Fruit fly (Drosophila melanogaster) whole organism, embryonic: Measurements from ENCODE around the gene PIG-B.

ENCODE experiments used
- Bgb ChIP-seq: fragments of 200-800 bp; sonication (Bioruptor generic); IDR thresholded peaks from 2 replicates; pipeline ENCODE4 v1.3.6; 2022; ENCODE audit warnings: missing biosample characterization, missing genetic modification characterization; ENCODE audit not compliant: partially characterized antibody
- CG10274 ChIP-seq: fragments of 200-800 bp; sonication (Bioruptor generic); optimal IDR thresholded peaks from 3 replicates; lab custom pipeline; 2017; ENCODE audit warnings: missing biosample characterization, mild to moderate bottlenecking, missing genetic modification characterization
- CG10321 ChIP-seq: fragments of 200-800 bp; sonication (Bioruptor generic); IDR thresholded peaks from 2 replicates; pipeline ENCODE4 v1.3.6; 2022; ENCODE audit warnings: missing biosample characterization, missing genetic modification characterization
- CG10543 ChIP-seq: fragments of 200-800 bp; sonication (Bioruptor generic); optimal IDR thresholded peaks from 3 replicates; lab custom pipeline; 2017; ENCODE audit warnings: missing biosample characterization, mild to moderate bottlenecking, missing genetic modification characterization, moderate library complexity
- CG10654 ChIP-seq: fragments of 200-800 bp; sonication (Bioruptor generic); optimal IDR thresholded peaks from 2 replicates; lab custom pipeline; 2016; ENCODE audit warnings: missing biosample characterization, missing genetic modification characterization
- CG12219 ChIP-seq: fragments of 200-800 bp; sonication (Bioruptor generic); optimal IDR thresholded peaks from 3 replicates; lab custom pipeline; 2018; ENCODE audit warnings: missing biosample characterization, mild to moderate bottlenecking, missing genetic modification characterization
- CG12299 ChIP-seq: fragments of 200-800 bp; sonication (Bioruptor generic); optimal IDR thresholded peaks from 2 replicates; lab custom pipeline; 2018; ENCODE audit warnings: missing biosample characterization, mild to moderate bottlenecking, missing genetic modification characterization
- CG1233 ChIP-seq: fragments of 200-800 bp; sonication (Bioruptor generic); optimal IDR thresholded peaks from 4 replicates; lab custom pipeline; 2018; ENCODE audit warnings: missing biosample characterization, mild to moderate bottlenecking, missing genetic modification characterization
- CG14965 ChIP-seq: fragments of 200-800 bp; sonication (Bioruptor generic); optimal IDR thresholded peaks from 2 replicates; lab custom pipeline; 2016; ENCODE audit warnings: missing biosample characterization, missing genetic modification characterization, borderline replicate concordance
- CG15601 ChIP-seq: fragments of 200-800 bp; sonication (Bioruptor generic); optimal IDR thresholded peaks from 3 replicates; lab custom pipeline; 2019; ENCODE audit warnings: missing biosample characterization, mild to moderate bottlenecking, missing genetic modification characterization, moderate library complexity
- CG1647 ChIP-seq: fragments of 200-800 bp; sonication (Bioruptor generic); optimal IDR thresholded peaks from 3 replicates; lab custom pipeline; 2016; ENCODE audit warnings: missing biosample characterization, missing genetic modification characterization
- CG17385 ChIP-seq: fragments of 200-800 bp; sonication (Bioruptor generic); optimal IDR thresholded peaks from 3 replicates; lab custom pipeline; 2018; ENCODE audit warnings: missing biosample characterization, mild to moderate bottlenecking, missing genetic modification characterization
- CG17568 ChIP-seq: fragments of 200-800 bp; sonication (Bioruptor generic); optimal IDR thresholded peaks from 2 replicates; lab custom pipeline; 2018; ENCODE audit warnings: missing biosample characterization, mild to moderate bottlenecking, missing genetic modification characterization, moderate library complexity
- CG2120 ChIP-seq: fragments of 200-800 bp; sonication (Bioruptor generic); optimal IDR thresholded peaks from 3 replicates; lab custom pipeline; 2016; ENCODE audit warnings: missing biosample characterization, missing genetic modification characterization
- CG3838 ChIP-seq: fragments of 200-800 bp; sonication (Bioruptor generic); optimal IDR thresholded peaks from 3 replicates; lab custom pipeline; 2016; ENCODE audit warnings: missing biosample characterization, missing genetic modification characterization
- CG43689 ChIP-seq: fragments of 200-800 bp; sonication (Bioruptor generic); IDR thresholded peaks from 2 replicates; pipeline ENCODE4 v1.3.6; 2022; ENCODE audit warnings: missing biosample characterization, missing genetic modification characterization
- CG5180 ChIP-seq: fragments of 200-800 bp; sonication (Bioruptor generic); optimal IDR thresholded peaks from 3 replicates; lab custom pipeline; 2017; ENCODE audit warnings: missing biosample characterization, missing genetic modification characterization, mild to moderate bottlenecking, moderate library complexity, missing genetic modification reagents
- CG6654 ChIP-seq: fragments of 200-800 bp; sonication (Bioruptor generic); optimal IDR thresholded peaks from 2 replicates; lab custom pipeline; 2017; ENCODE audit warnings: missing biosample characterization, mild to moderate bottlenecking, missing genetic modification characterization
- CG6854 ChIP-seq: fragments of 200-800 bp; sonication (Bioruptor generic); optimal IDR thresholded peaks from 3 replicates; lab custom pipeline; 2017; ENCODE audit warnings: missing biosample characterization, mild to moderate bottlenecking, missing genetic modification characterization
- CG7839 ChIP-seq: fragments of 200-800 bp; sonication (Bioruptor generic); optimal IDR thresholded peaks from 3 replicates; lab custom pipeline; 2018; ENCODE audit warnings: missing biosample characterization, mild to moderate bottlenecking, missing genetic modification characterization, moderate library complexity
- CG8924 ChIP-seq: fragments of 200-800 bp; optimal IDR thresholded peaks from 3 replicates; lab custom pipeline; 2019; ENCODE audit warnings: missing biosample characterization, mild to moderate bottlenecking, missing genetic modification characterization, moderate library complexity
- Dbx ChIP-seq: fragments of 200-800 bp; sonication (Bioruptor generic); IDR thresholded peaks from 3 replicates; pipeline ENCODE4 v1.3.6; 2022; ENCODE audit warnings: missing biosample characterization, missing genetic modification characterization
- E2f1 ChIP-seq: fragments of 200-800 bp; sonication (Bioruptor generic); IDR thresholded peaks from 2 replicates; pipeline ENCODE4 v1.3.6; 2022; ENCODE audit warnings: missing biosample characterization, missing genetic modification characterization
- Gsc ChIP-seq: fragments of 200-800 bp; sonication (Bioruptor generic); IDR thresholded peaks from 2 replicates; pipeline ENCODE4 v1.3.6; 2022; ENCODE audit warnings: missing biosample characterization, missing genetic modification characterization
- Kr ChIP-seq: fragments of 200-800 bp; sonication (Bioruptor generic); optimal IDR thresholded peaks from 2 replicates; lab custom pipeline; 2017; ENCODE audit warnings: missing biosample characterization, mild to moderate bottlenecking, missing genetic modification characterization
- Med ChIP-seq: fragments of 200-800 bp; sonication (Bioruptor generic); peaks from one replicate; lab custom pipeline; 2016; ENCODE audit warnings: missing biosample characterization, missing genetic modification characterization, mild to moderate bottlenecking, inconsistent platforms, moderate library complexity
- NC2α ChIP-seq: fragments of 200-800 bp; sonication (Bioruptor generic); optimal IDR thresholded peaks from 2 replicates; lab custom pipeline; 2016; ENCODE audit warnings: missing biosample characterization, missing genetic modification characterization
- NFAT ChIP-seq: fragments of 200-800 bp; sonication (Bioruptor generic); IDR thresholded peaks from 2 replicates; pipeline ENCODE4 v1.3.6; 2022; ENCODE audit warnings: missing biosample characterization, missing genetic modification characterization
- Nf-YC ChIP-seq: fragments of 200-800 bp; optimal IDR thresholded peaks from 3 replicates; lab custom pipeline; 2019; ENCODE audit warnings: missing biosample characterization, mild to moderate bottlenecking, missing genetic modification characterization, moderate library complexity
- Side ChIP-seq: fragments of 200-800 bp; sonication (Bioruptor generic); optimal IDR thresholded peaks from 2 replicates; lab custom pipeline; 2016; ENCODE audit warnings: missing biosample characterization, missing genetic modification characterization
- Sry-β ChIP-seq: fragments of 200-800 bp; sonication (Bioruptor generic); optimal IDR thresholded peaks from 2 replicates; lab custom pipeline; 2018; ENCODE audit warnings: missing biosample characterization, mild to moderate bottlenecking, missing genetic modification characterization, moderate library complexity
- Taf1 ChIP-seq: fragments of 200-800 bp; sonication (Bioruptor generic); IDR thresholded peaks from 2 replicates; pipeline ENCODE4 v1.3.6; 2022; ENCODE audit warnings: missing biosample characterization, missing genetic modification characterization
- al ChIP-seq: fragments of 200-800 bp; sonication (Bioruptor generic); IDR thresholded peaks from 2 replicates; pipeline ENCODE4 v1.3.6; 2022; ENCODE audit warnings: missing biosample characterization, missing genetic modification characterization
- bsh ChIP-seq, 2 experiments: fragments of 200-800 bp; sonication (Bioruptor generic); optimal IDR thresholded peaks; 2 replicates each; lab custom pipeline; 2017 to 2018; ENCODE audit warnings: mild to moderate bottlenecking in 2 of 2, missing biosample characterization in 2 of 2, missing genetic modification characterization in 2 of 2, moderate library complexity in 1 of 2
- dmrt11E ChIP-seq: fragments of 200-800 bp; sonication (Bioruptor generic); optimal IDR thresholded peaks from 3 replicates; lab custom pipeline; 2018; ENCODE audit warnings: missing biosample characterization, mild to moderate bottlenecking, missing genetic modification characterization, moderate library complexity
- fd3F ChIP-seq: fragments of 200-800 bp; sonication (Bioruptor generic); optimal IDR thresholded peaks from 2 replicates; lab custom pipeline; 2018; ENCODE audit warnings: missing biosample characterization, mild to moderate bottlenecking, missing genetic modification characterization, moderate library complexity
- gro ChIP-seq: fragments of 200-800 bp; sonication (Bioruptor generic); optimal IDR thresholded peaks from 2 replicates; lab custom pipeline; 2016; ENCODE audit warnings: missing biosample characterization, missing genetic modification characterization
- lab ChIP-seq: fragments of 200-800 bp; sonication (Bioruptor generic); optimal IDR thresholded peaks from 3 replicates; lab custom pipeline; 2017; ENCODE audit warnings: missing biosample characterization, missing genetic modification characterization, mild to moderate bottlenecking, moderate library complexity, missing genetic modification reagents
- nmo ChIP-seq: fragments of 200-800 bp; sonication (Bioruptor generic); optimal IDR thresholded peaks from 2 replicates; lab custom pipeline; 2018; ENCODE audit warnings: missing biosample characterization, mild to moderate bottlenecking, missing genetic modification characterization, moderate library complexity
- pan ChIP-seq, 4 experiments: fragments of >200 bp in 3 of 4; fragments of 200-800 bp in 1 of 4; sonication (Bioruptor generic) in 1 of 4; optimal IDR thresholded peaks in 3 of 4; IDR thresholded peaks in 1 of 4; 2 replicates each; pipeline versions ENCODE4 v1.3.6 to Lab custom; 2017 to 2022; ENCODE audit warnings: missing biosample characterization in 2 of 4, missing genetic modification characterization in 2 of 4, mixed read lengths in 1 of 4
- pzg ChIP-seq: fragments of 200-800 bp; sonication (Bioruptor generic); optimal IDR thresholded peaks from 3 replicates; lab custom pipeline; 2018; ENCODE audit warnings: missing biosample characterization, mild to moderate bottlenecking, missing genetic modification characterization, moderate library complexity
- salm ChIP-seq: fragments of 200-800 bp; sonication (Bioruptor generic); optimal IDR thresholded peaks from 2 replicates; lab custom pipeline; 2018; ENCODE audit warnings: missing biosample characterization, mild to moderate bottlenecking, missing genetic modification characterization
- slou ChIP-seq: fragments of 200-800 bp; sonication (Bioruptor generic); optimal IDR thresholded peaks from 3 replicates; lab custom pipeline; 2016; ENCODE audit warnings: missing biosample characterization, missing genetic modification characterization
- sob ChIP-seq: fragments of 200-800 bp; sonication (Bioruptor generic); IDR thresholded peaks from 2 replicates; pipeline ENCODE4 v1.3.6; 2022; ENCODE audit warnings: missing biosample characterization, missing genetic modification characterization
- sqz ChIP-seq: fragments of 200-800 bp; sonication (Bioruptor generic); optimal IDR thresholded peaks from 3 replicates; lab custom pipeline; 2018; ENCODE audit warnings: missing biosample characterization, mild to moderate bottlenecking, missing genetic modification characterization
- tap ChIP-seq: fragments of 200-800 bp; optimal IDR thresholded peaks from 3 replicates; lab custom pipeline; 2019; ENCODE audit warnings: missing biosample characterization, mild to moderate bottlenecking, missing genetic modification characterization, moderate library complexity
- ttk ChIP-seq: fragments of 200-800 bp; sonication (Bioruptor generic); IDR thresholded peaks from 2 replicates; pipeline ENCODE4 v2.1.2; 2022; ENCODE audit warnings: missing biosample characterization, missing genetic modification characterization
- tup ChIP-seq: fragments of 200-800 bp; sonication (Bioruptor generic); optimal IDR thresholded peaks from 2 replicates; lab custom pipeline; 2016; ENCODE audit warnings: missing biosample characterization, mild to moderate bottlenecking, missing genetic modification characterization, moderate library complexity
- twi ChIP-seq: fragments of 200-800 bp; optimal IDR thresholded peaks from 2 replicates; lab custom pipeline; 2019; ENCODE audit warnings: missing biosample characterization, mild to moderate bottlenecking, missing genetic modification characterization, moderate library complexity

The PIG-B gene

DNA sequence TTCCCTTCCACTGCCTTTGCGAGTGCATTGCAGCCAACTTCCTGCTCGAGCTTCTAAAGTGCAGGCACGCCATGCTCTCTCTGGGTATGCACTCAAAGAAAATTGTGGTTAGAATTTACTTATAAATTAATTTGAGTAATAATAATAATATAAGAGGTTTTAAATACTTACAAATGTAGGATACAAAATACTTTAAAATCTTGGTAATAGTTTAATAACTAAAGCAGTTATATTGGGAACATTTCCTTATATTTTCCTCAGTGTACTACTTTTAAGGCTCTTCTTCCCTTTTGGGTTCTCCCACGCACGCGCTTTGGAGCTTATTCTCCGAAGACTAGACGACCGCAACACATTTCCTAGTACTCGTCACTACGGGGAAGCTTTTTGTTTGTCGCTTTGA is 15.5 kb downstream of the PIG-B start (continued):
- peak; percentile 41 for TF ChIP-seq CG10274 (GFP tag; lab: Kevin White, UChicago)
- peak; percentile 83 for TF ChIP-seq CG7839 (tag; lab: Kevin White, UChicago)
- TF ChIP-seq CG12299 (tag; lab: Kevin White, UChicago) = peak; percentile 84
- TF ChIP-seq E2f1 (GFP tag; lab: Robert Waterston, UW) = peak; percentile 80
- TF ChIP-seq al = peak; percentile 43; the same call in 1 of the 2 replicates
- peak; percentile 50 for TF ChIP-seq tup
- peak; percentile 79 for TF ChIP-seq fd3F (GFP tag; lab: Kevin White, UChicago)
- TF ChIP-seq Sry-β = no peak
- TF ChIP-seq CG43689 (GFP tag; lab: Robert Waterston, UW) = 0 out of 2 replicates have a peak, but pooled peaks have one; percentile 8
- TF ChIP-seq sqz = peak; percentile 70
- TF ChIP-seq CG8924 (tag; lab: Kevin White, UChicago) = peak; percentile 91
- TF ChIP-seq pan (optimal IDR thresholded peaks at IDR 0.05; lab: Kevin White, UChicago) = no peak
- TF ChIP-seq pan (GFP tag; optimal IDR thresholded peaks at IDR 0.05 in 1 of 2, IDR thresholded peaks at IDR 0.05 in 1 of 2) = peak in 1 of 2 experiments; percentile 90
- TF ChIP-seq CG5180 = peak; percentile 54
- peak; percentile 94 for TF ChIP-seq lab
- TF ChIP-seq twi (tag; lab: Kevin White, UChicago) = no peak
- no peak for TF ChIP-seq Gsc (GFP tag; lab: Robert Waterston, UW)
- TF ChIP-seq bsh (GFP tag; optimal IDR thresholded peaks at IDR 0.05; lab: Kevin White, UChicago) = peak in 1 of 2 experiments; percentile 85
- peak; percentile 39 for TF ChIP-seq CG17568 (GFP tag; lab: Kevin White, UChicago)
- TF ChIP-seq NFAT (GFP tag; lab: Robert Waterston, UW) = peak; percentile 52; the same call in 1 of the 2 replicates
- peak; percentile 58; the same call in 1 of the 2 replicates for TF ChIP-seq sob (GFP tag; lab: Robert Waterston, UW)
- peak; percentile 77 for TF ChIP-seq CG15601
- peak; percentile 2 for TF ChIP-seq CG6654 (GFP tag; lab: Kevin White, UChicago)
- TF ChIP-seq NC2α (GFP tag; lab: Kevin White, UChicago) = no peak
- TF ChIP-seq nmo (GFP tag; lab: Kevin White, UChicago) = peak; percentile 87
- TF ChIP-seq Med (GFP tag; lab: Kevin White, UChicago) = peak; percentile 74
- peak; percentile 41 for TF ChIP-seq slou (GFP tag; lab: Kevin White, UChicago)
- TF ChIP-seq CG12219 (GFP tag; lab: Kevin White, UChicago) = peak; percentile 62
- TF ChIP-seq Taf1 (GFP tag; lab: Robert Waterston, UW) = peak; percentile 43; the same call in 1 of the 2 replicates
- TF ChIP-seq CG14965 (GFP tag; lab: Kevin White, UChicago) = no peak
- TF ChIP-seq ttk (GFP tag; lab: Robert Waterston, UW) = peak; percentile 70
- peak; percentile 64 for TF ChIP-seq CG10654 (GFP tag; lab: Kevin White, UChicago)
- no peak for TF ChIP-seq Kr
- TF ChIP-seq Nf-YC (tag; lab: Kevin White, UChicago) = peak; percentile 79
- TF ChIP-seq CG1647 = no peak
- peak; percentile 17 for TF ChIP-seq CG1233 (GFP tag; lab: Kevin White, UChicago)
- TF ChIP-seq salm (tag; lab: Kevin White, UChicago) = peak; percentile 63
- peak; percentile 85 for TF ChIP-seq Dbx (GFP tag; lab: Robert Waterston, UW)
- peak; percentile 47; the same call in 1 of the 2 replicates for TF ChIP-seq CG10321 (GFP tag; lab: Robert Waterston, UW)
- peak; percentile 82 for TF ChIP-seq CG17385 (GFP tag; lab: Kevin White, UChicago)
- no peak for TF ChIP-seq Side
- TF ChIP-seq CG3838 (GFP tag; lab: Kevin White, UChicago) = no peak
- TF ChIP-seq dmrt11E (tag; lab: Kevin White, UChicago) = peak; percentile 52
- TF ChIP-seq CG10543 = peak; percentile 46
- TF ChIP-seq CG6854 (GFP tag; lab: Kevin White, UChicago) = peak; percentile 75
- TF ChIP-seq Bgb (GFP tag; lab: Robert Waterston, UW) = no peak
- no peak for TF ChIP-seq pzg (GFP tag; lab: Kevin White, UChicago)
- TF ChIP-seq CG2120 = peak; percentile 72
- peak; percentile 76 for TF ChIP-seq tap
- TF ChIP-seq gro (GFP tag; lab: Kevin White, UChicago) = peak; percentile 15
